Worm (Caenorhabditis elegans): ENCODE results near the gene eif-2Balpha.

ce11 chrIII:9501072-9501471 lies 41.8 kb upstream of the eif-2Balpha start:
- TF ChIP-seq pha-4 (tag; optimal IDR thresholded peaks at IDR 0.05) = no peak
- TF ChIP-seq fkh-10 (GFP tag; optimal IDR thresholded peaks at IDR 0.05) = no peak
- TF ChIP-seq T23F11.4 (GFP tag; optimal IDR thresholded peaks at IDR 0.05) = no peak
- no peak for TF ChIP-seq pqm-1 (tag; optimal IDR thresholded peaks at IDR 0.05)
- TF ChIP-seq eyg-1 (tag; optimal IDR thresholded peaks at IDR 0.05) = no peak
- TF ChIP-seq dve-1 (tag; optimal IDR thresholded peaks at IDR 0.05) = no peak
- no peak for TF ChIP-seq nhr-232 (tag; optimal IDR thresholded peaks at IDR 0.05)
- no peak for TF ChIP-seq lin-11 (tag; optimal IDR thresholded peaks at IDR 0.05)
